Fruit fly (Drosophila melanogaster) whole organism, wandering third instar larva: ENCODE measurements around the gene CG10336.

Source experiments
- CG9705 ChIP-seq: fragments of 200-800 bp; sonication (Bioruptor generic); optimal IDR thresholded peaks from 2 replicates; lab custom pipeline; 2018; ENCODE audit warnings: missing biosample characterization, mild to moderate bottlenecking, missing genetic modification characterization
- brk ChIP-seq: fragments of 200-800 bp; sonication (Bioruptor generic); optimal IDR thresholded peaks from 2 replicates; lab custom pipeline; 2016; ENCODE audit warnings: missing biosample characterization, mild to moderate bottlenecking, missing genetic modification characterization
- dsf ChIP-seq: sonication (Bioruptor generic); optimal IDR thresholded peaks from 2 replicates; lab custom pipeline; 2016; ENCODE audit warnings: missing biosample characterization, missing genetic modification characterization, borderline replicate concordance
- pan ChIP-seq: fragments of >200 bp; optimal IDR thresholded peaks from 2 replicates; lab custom pipeline; 2017
- psq ChIP-seq: fragments of 200-800 bp; sonication (Bioruptor generic); optimal IDR thresholded peaks from 3 replicates; lab custom pipeline; 2017; ENCODE audit warnings: missing biosample characterization, mild to moderate bottlenecking, missing genetic modification characterization, moderate library complexity
- tai ChIP-seq: sonication (Bioruptor generic); optimal IDR thresholded peaks from 2 replicates; lab custom pipeline; 2016; ENCODE audit warnings: missing biosample characterization, missing genetic modification characterization

dm6 chr2L:18717365-18718011, 28.2 kb downstream of the CG10336 start:
- TF ChIP-seq pan (lab: Kevin White, UChicago) (no peak), psq (GFP tag; lab: Kevin White, UChicago) (no peak), tai (GFP tag; lab: Kevin White, UChicago) (no peak), brk (GFP tag; lab: Kevin White, UChicago) (no peak), dsf (GFP tag; lab: Kevin White, UChicago) (no peak), CG9705 (GFP tag; lab: Kevin White, UChicago) (no peak)
